Fruit fly (Drosophila melanogaster) S2 (cell line): Measurements from ENCODE around the gene ec.
"Not testable (repeated sequence)": the region's sequence is repeated elsewhere in the genome, so short reads cannot be mapped to it uniquely, and the experiment has no call there.

Experiments
- CG8478 ChIP-seq: fragments of >200 bp; optimal IDR thresholded peaks from 2 replicates; lab custom pipeline; 2018
- CTCF ChIP-seq, 2 experiments: fragments of >200 bp; optimal IDR thresholded peaks; 2 replicates each; lab custom pipeline; 2018

ec gene

DNA sequence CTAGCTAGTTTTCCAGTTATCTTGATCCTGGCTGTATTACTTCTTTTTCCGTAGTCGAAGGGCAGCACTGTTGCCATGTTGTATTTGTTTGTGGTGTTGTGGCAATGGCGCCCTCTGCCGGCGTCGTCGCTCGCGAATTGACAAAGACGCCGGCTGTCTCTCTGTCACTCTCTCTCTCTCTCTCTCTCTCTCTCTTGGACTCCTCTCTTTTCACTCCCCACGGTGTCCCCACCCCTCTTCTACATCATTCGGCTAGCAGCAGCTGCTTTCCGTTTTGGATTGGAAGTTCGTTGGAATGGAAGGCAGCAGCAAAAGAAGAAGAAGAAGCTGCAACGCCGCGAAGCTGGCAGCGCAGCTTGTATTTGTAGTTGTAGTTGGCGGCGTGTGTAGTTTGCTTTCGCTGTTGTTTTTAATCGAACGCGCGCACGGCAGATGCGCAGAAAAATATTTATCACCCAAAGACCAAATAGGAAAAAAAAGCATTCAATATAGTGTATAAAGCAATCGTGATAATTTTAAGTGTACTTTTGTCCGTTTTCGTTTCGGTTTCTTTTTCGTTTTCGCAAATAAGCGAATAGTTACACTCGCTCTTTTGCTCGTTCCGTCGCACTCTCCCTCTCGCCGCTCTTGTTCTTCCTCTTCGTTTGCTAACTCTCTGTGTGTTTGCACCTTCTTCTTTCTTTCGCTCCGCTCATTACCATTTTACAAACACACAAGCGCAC is 31.7 kb upstream of the ec start:
- TF ChIP-seq CG8478 (lab: Kevin White, UChicago), result no peak
- TF ChIP-seq CTCF (optimal IDR thresholded peaks at IDR 0.05; lab: Kevin White, UChicago), result peak; percentile 79

DNA sequence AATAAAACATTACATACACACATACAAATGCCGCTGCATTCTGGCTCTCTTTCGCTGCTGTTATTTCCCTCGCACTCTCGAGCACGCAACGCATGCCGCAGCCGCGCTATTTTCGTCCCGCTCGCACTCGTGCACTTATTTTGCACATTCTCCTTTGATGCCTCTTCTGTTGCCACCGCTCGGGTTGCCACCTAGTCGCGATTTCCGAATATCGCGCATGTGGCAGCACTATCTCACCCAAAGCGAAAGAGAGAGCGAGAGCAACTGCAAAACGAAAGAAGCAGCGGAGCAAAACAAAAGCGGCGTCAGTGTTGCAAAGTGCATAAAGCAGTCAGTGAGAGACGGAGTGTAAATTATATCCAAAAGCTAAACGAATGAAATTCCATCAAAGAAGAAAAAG is 30.6 kb upstream of the ec start:
- TF ChIP-seq CG8478 (lab: Kevin White, UChicago) (no peak), CTCF (optimal IDR thresholded peaks at IDR 0.05; lab: Kevin White, UChicago) (peak; percentile 39 to 41)

DNA sequence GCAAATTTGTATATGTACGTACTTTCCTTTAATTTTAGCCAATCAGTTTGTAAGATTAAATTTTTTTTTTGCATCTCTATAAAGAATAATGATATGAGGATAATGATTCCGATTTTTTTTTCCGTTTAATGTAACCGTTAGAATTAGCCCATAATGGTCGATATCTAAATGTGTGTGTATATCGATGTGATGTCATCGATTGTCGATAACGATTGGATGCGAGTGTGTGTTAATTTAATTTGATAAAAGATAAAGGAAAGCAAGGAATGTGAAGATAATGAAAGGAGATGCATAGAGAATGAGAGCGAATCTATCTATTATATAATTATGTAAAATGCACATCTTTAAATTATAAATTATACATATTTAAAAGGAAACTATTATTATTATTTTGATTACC is 23.1 kb upstream of the ec start:
- TF ChIP-seq CTCF (optimal IDR thresholded peaks at IDR 0.05; lab: Kevin White, UChicago) (no peak), CG8478 (lab: Kevin White, UChicago) (no peak)

DNA sequence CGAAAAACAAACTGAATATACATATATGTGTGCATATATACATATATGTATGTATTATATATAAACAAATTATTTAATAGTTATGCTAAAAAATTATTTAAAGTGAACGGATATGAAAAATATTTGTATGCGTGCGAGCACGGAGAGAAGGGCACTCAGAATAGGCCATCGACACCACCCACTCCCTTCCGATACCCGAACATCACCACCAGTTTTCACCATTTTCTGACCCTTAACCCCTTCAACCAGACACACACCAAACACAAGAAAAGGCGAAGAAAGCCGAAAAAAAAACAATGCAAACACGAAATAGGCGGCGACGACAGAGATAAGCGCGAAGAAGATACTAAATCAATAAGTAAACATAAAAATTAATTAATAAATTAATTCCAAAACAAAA is 22.2 kb upstream of the ec start:
- no peak for TF ChIP-seq CG8478 (lab: Kevin White, UChicago)
- no peak for TF ChIP-seq CTCF (optimal IDR thresholded peaks at IDR 0.05; lab: Kevin White, UChicago)

DNA sequence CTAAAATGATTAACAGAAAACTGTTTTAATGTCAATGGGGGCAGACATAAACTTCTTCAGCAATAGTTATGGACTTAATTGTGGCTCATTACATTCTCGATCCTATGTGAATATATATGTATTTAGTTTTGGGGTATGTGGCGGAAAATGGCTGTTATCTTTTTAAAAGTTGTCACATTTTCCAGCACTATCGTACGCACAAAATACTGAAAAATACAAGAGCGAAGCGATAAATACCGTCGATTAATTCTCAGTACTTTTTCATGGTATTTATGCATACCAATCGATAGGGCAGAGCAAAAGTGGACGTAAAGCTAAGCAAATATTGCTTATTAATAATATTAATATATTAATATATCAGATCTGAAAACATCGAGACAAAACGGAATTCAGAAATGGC is 21.7 kb upstream of the ec start, which contains the start of gene HIP-R:
Gene HIP-R, plus strand, starts transcription at position 201 of the 400 bp plus-strand sequence.
- not testable (repeated sequence) for TF ChIP-seq CG8478 (lab: Kevin White, UChicago); CTCF (optimal IDR thresholded peaks at IDR 0.05; lab: Kevin White, UChicago)

DNA sequence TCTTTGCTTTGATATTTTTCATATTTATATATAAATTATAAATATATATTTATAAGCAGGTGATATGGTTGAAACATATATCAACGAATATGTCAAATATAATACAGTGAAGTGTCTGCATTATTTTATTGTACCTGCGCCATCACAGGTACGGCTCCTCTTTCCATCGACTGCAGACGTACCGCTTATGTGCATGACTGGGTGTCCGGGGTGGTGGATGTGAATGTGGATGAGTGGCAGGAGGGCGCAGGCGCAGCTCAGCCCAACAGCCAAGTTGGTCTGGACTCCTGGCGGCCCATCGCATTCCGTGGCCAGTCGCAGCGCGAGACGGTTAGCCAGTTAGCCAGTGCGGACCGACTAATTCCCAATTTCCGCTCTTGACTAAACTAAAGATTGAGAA is 18.6 kb upstream of the ec start, which contains the start of gene Crg-1:
Gene Crg-1, plus strand, starts transcription at position 301 of the 400 bp plus-strand sequence.
- not testable (repeated sequence) for TF ChIP-seq CG8478 (lab: Kevin White, UChicago); CTCF (optimal IDR thresholded peaks at IDR 0.05; lab: Kevin White, UChicago)

DNA sequence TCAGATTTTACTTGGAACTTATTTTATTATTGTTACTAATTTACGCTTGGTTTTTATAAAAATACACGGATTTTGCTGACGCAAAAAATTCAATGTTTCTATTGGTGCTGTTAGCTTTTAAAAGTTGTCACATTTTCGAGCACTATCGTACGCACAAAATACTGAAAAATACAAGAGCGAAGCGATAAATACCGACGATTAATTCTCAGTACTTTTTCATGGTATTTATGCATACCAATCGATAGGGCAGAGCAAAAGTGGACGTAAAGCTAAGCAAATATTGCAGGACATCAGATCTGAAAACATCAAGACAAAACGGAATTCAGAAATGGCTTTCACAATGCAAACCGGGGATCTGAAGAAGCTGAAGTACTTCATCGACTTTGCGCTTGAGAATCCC is 12.6 kb upstream of the ec start, which contains the start of gene HIP:
Gene HIP, plus strand, starts transcription at position 232 of the 400 bp plus-strand sequence.
- TF ChIP-seq CG8478 (lab: Kevin White, UChicago); CTCF (optimal IDR thresholded peaks at IDR 0.05; lab: Kevin White, UChicago): not testable (repeated sequence)

DNA sequence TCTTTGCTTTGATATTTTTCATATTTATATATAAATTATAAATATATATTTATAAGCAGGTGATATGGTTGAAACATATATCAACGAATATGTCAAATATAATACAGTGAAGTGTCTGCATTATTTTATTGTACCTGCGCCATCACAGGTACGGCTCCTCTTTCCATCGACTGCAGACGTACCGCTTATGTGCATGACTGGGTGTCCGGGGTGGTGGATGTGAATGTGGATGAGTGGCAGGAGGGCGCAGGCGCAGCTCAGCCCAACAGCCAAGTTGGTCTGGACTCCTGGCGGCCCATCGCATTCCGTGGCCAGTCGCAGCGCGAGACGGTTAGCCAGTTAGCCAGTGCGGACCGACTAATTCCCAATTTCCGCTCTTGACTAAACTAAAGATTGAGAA is 9.5 kb upstream of the ec start, which contains the start of gene fd3F:
Gene fd3F, plus strand, starts transcription at position 301 of the 400 bp plus-strand sequence.
- TF ChIP-seq CTCF (optimal IDR thresholded peaks at IDR 0.05; lab: Kevin White, UChicago); CG8478 (lab: Kevin White, UChicago): not testable (repeated sequence)

DNA sequence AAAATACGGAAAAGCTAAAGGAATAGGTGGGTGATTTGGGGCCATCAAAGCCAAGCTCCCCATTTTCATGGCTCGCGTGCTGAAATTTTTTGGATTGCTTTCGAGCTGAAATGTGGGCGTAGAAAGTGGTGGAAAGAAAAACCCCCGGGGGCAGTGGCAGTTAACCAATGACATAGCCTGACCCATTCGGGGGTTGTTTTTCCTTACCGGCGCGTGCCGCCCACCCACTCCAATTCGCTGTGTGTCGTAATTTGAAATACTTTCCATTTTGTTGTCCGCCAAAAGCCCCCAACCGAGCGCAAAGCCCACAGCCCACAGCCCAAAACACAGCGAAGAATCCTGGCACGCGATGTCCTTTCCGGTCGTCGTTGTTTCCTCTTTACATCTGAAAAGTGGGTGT is 3.0 kb upstream of the ec start:
- TF ChIP-seq CG8478 (lab: Kevin White, UChicago), result no peak
- no peak for TF ChIP-seq CTCF (optimal IDR thresholded peaks at IDR 0.05; lab: Kevin White, UChicago)

DNA sequence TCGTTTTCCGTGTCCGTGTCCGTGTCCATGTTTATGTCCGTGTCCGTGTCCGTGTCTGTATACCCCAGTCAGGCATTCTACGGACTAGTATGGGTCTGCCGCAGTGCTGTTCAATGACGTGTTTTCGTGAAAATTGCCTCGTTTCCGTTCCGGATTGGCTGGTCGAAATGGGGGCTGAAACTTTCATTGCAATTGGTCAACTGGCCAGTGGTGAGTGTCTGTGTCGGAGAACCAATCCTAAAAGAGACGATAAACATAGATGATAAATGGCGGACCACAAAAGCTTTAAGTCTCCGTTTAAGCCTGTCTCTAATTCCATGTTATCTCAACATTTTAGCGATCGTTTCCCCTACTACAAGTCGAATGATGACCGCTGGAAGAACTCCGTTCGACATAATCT is 2.4 kb upstream of the ec start:
- TF ChIP-seq CTCF (optimal IDR thresholded peaks at IDR 0.05; lab: Kevin White, UChicago), result no peak
- TF ChIP-seq CG8478 (lab: Kevin White, UChicago), result no peak

DNA sequence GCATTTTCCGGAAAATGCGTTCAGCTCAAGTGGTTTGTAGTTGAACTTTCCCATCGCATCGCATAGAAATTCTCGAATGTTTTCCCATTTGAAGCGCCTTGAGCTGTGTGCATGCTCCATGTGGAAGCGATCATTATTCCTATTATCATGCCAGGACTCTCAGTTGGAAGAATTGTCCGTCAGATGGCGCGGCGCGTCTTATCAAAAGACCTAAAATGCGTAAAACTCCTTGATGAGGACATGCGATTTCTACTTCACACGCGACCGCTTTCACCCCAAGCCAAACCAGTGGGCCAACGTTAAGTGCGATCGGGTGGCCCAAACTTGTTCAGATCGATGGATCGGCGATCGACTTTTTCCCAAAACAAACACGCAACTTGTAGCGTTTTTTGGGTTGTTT is 4.2 kb downstream of the ec start:
- no peak for TF ChIP-seq CG8478 (lab: Kevin White, UChicago)
- peak; percentile 69 to 82 for TF ChIP-seq CTCF (optimal IDR thresholded peaks at IDR 0.05; lab: Kevin White, UChicago)

DNA sequence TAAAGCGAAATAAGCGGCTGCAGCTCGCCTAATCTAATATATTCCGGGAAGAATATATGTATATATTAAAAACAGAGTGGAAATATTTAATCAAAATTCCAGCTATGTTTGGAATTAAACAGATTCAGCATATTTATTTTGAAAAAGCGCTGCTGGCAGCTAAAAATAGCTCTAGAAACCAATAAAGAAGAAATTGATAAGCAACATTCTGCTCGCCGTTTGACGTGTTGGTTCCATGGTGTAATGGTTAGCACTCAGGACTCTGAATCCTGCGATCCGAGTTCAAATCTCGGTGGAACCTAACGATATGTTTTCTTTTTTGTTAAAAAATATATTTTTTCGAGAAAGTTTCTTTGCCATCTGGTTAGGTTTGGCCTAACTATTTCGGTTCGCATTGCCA is 8.0 kb downstream of the ec start:
- TF ChIP-seq CG8478 (lab: Kevin White, UChicago), result no peak
- no peak for TF ChIP-seq CTCF (optimal IDR thresholded peaks at IDR 0.05; lab: Kevin White, UChicago)

DNA sequence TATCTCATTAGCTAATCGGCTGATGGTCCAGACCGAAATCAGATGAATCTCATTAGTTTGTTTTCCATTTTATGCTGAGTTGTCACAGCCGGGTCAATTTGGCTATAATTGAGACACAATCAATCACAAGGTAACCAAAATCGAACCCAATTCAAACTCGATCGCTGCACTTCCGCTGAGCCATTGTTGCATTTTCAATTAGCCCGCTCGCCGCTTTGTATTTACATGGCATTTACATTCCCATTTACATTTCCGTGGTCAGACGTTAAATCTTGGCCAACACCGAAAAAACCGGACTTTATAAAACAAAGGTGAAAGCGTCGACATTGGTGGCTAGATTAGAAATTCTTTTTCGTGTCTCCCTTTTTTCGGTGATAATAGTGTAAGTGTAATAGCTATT is 13.6 kb downstream of the ec start:
- TF ChIP-seq CTCF (optimal IDR thresholded peaks at IDR 0.05; lab: Kevin White, UChicago) (no peak), CG8478 (lab: Kevin White, UChicago) (no peak)

DNA sequence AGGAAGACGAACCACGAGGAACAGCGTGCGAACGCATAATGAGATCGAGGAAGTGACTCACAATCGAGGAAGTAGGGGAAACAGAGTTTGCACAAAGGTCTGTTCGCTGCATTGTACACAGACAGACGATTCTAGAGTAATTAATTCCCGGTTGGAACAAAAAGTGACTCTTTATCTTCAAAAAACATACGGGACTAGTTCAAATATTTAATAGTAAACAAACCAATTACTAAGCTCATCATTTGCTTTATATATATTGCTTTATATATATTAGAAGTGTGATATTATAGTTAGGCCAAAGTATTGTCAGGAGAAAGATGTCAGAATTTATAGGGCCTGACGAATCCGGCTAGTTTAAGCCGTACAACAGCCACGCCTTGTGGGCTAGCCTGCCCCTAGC is 16.4 kb downstream of the ec start, which contains the start of gene CG2901:
Gene CG2901, plus strand, starts transcription at position 301 of the 400 bp plus-strand sequence.
- TF ChIP-seq CG8478 (lab: Kevin White, UChicago) (no peak), CTCF (optimal IDR thresholded peaks at IDR 0.05; lab: Kevin White, UChicago) (no peak)

DNA sequence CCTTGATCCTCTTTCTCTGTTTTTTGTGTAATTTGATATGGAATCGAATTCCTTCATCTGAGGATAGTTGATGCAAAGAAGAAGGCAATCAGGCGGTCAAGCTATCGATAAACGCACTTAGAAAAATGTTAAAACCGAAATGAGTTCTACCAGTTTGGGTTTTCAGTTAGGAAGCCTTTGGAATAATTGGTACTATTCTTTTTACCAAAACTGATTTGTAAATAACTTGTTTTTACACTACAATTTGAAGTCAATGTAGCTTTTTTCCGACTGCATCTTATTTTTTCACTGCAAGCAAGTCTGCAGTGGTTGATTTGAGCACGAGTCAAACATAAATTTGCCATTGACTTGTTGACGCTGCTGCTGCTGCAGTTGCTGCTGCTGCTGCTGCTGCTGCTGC is 20.3 kb downstream of the ec start:
- no peak for TF ChIP-seq CG8478 (lab: Kevin White, UChicago)
- no peak for TF ChIP-seq CTCF (optimal IDR thresholded peaks at IDR 0.05; lab: Kevin White, UChicago)
